Fruit fly (Drosophila melanogaster): ENCODE measurements around the gene CG12605.

CG12605 gene

DNA sequence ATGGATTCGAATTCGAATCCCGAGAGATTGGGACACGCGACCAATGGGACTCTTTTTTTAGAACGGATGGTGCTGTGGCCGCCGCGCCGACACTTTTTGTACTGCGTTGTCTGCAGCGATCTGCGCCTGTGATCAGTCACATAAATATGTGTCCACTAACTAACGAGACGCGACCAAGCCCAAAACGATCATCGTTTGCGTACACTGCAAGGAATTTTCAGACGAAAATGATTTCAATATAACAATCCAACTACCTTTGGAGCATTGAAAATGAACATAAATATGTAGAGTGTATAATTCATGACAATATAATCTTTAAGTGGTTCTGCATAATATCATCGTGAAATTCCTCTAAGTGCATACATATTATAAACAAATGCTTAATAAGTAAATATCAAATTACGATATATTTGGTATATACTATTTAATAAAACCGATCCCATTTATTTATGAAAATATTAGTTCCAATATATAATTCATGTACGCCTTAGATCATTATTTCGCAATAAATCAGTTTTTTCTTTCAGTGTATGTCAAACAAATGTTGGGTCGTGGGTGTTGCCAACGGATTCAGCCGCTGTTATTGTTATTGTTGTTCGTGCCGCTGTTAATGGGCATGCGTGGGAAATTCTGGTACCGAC is 28.9 kb downstream of the CG12605 start, which contains the start of gene Eip63F-1 (continued):
- no peak for TF ChIP-seq Dip2 (GFP tag; IDR thresholded peaks at IDR 0.05)
- TF ChIP-seq Stat92E (GFP tag; optimal IDR thresholded peaks at IDR 0.05) = no peak
- peak; percentile 74 for TF ChIP-seq CG13424 (tag; optimal IDR thresholded peaks at IDR 0.05)
- peak; percentile 62 for TF ChIP-seq CG18619 (GFP tag; optimal IDR thresholded peaks at IDR 0.05)
- TF ChIP-seq CG15514 (GFP tag; optimal IDR thresholded peaks at IDR 0.05) = peak; percentile 8
- no peak for TF ChIP-seq CG34224 (GFP tag; IDR thresholded peaks at IDR 0.05; ENCODE audit: partially characterized antibody)
- TF ChIP-seq CG7928 (GFP tag; optimal IDR thresholded peaks at IDR 0.05) = no peak
- peak in 1 of 2 experiments; percentile 14 for TF ChIP-seq Pdp1 (GFP tag; optimal IDR thresholded peaks at IDR 0.05)
- TF ChIP-seq CG3838 (GFP tag; optimal IDR thresholded peaks at IDR 0.05) = no peak
- TF ChIP-seq CG4404 (GFP tag; IDR thresholded peaks at IDR 0.05) = peak; percentile 19; the same call in 1 of the 2 replicates
- TF ChIP-seq wor (GFP tag; IDR thresholded peaks at IDR 0.05) = peak; percentile 38; the same call in 1 of the 2 replicates
- peak; percentile 30 for TF ChIP-seq twi (tag; optimal IDR thresholded peaks at IDR 0.05)
- peak; percentile 73 for TF ChIP-seq CG17385 (GFP tag; optimal IDR thresholded peaks at IDR 0.05)
- no peak for TF ChIP-seq CG31365 (tag; optimal IDR thresholded peaks at IDR 0.05)
- peak; percentile 68 for TF ChIP-seq Rfx (GFP tag; IDR thresholded peaks at IDR 0.05)
- peak; percentile 75 for TF ChIP-seq CG1233 (GFP tag; optimal IDR thresholded peaks at IDR 0.05)
- TF ChIP-seq seq (GFP tag; IDR thresholded peaks at IDR 0.05) = peak; percentile 19; the same call in 1 of the 2 replicates
- TF ChIP-seq CG18764 (GFP tag; optimal IDR thresholded peaks at IDR 0.05) = peak; percentile 55
- TF ChIP-seq CoRest (tag; optimal IDR thresholded peaks at IDR 0.05) = peak; percentile 83
- TF ChIP-seq CG4854 (GFP tag; optimal IDR thresholded peaks at IDR 0.05) = no peak
- TF ChIP-seq CG10543 (GFP tag; optimal IDR thresholded peaks at IDR 0.05) = peak; percentile 57
- peak; percentile 63 for TF ChIP-seq CG15011 (GFP tag; optimal IDR thresholded peaks at IDR 0.05)
- TF ChIP-seq CG3847 (GFP tag; IDR thresholded peaks at IDR 0.05) = 0 out of 2 replicates have a peak, but pooled peaks have one; percentile 42
- no peak for TF ChIP-seq tup (GFP tag; optimal IDR thresholded peaks at IDR 0.05)
- TF ChIP-seq CG7963 (GFP tag; IDR thresholded peaks at IDR 0.05; ENCODE audit: partially characterized antibody) = no peak
- TF ChIP-seq prd (optimal IDR thresholded peaks at IDR 0.05) = no peak
- TF ChIP-seq prd (GFP tag; IDR thresholded peaks at IDR 0.05) = 0 out of 3 replicates have a peak, but pooled peaks have one; percentile 12
- TF ChIP-seq CG7987 (GFP tag; optimal IDR thresholded peaks at IDR 0.05) = no peak
- peak; percentile 11 for TF ChIP-seq Max (GFP tag; optimal IDR thresholded peaks at IDR 0.05)
- peak in 1 of 2 experiments; percentile 85 for TF ChIP-seq Hr51 (GFP tag; optimal IDR thresholded peaks at IDR 0.05)
- peak; percentile 74 for TF ChIP-seq HHEX (GFP tag; optimal IDR thresholded peaks at IDR 0.05)
- no peak for TF ChIP-seq HmgD (GFP tag; optimal IDR thresholded peaks at IDR 0.05)
- TF ChIP-seq CG6854 (GFP tag; optimal IDR thresholded peaks at IDR 0.05) = no peak
- peak; percentile 51 for TF ChIP-seq Deaf1 (tag; optimal IDR thresholded peaks at IDR 0.05)
- TF ChIP-seq croc (GFP tag; conservative IDR thresholded peaks at IDR 0.05) = no peak; the same call in 2 of the 3 replicates
- peak; percentile 86 for TF ChIP-seq CG2678 (tag; optimal IDR thresholded peaks at IDR 0.05)
- TF ChIP-seq CG12219 (GFP tag; optimal IDR thresholded peaks at IDR 0.05) = no peak
- TF ChIP-seq E2f1 (GFP tag; IDR thresholded peaks at IDR 0.05) = no peak
- peak; percentile 32 for TF ChIP-seq zen (tag; optimal IDR thresholded peaks at IDR 0.05)
- TF ChIP-seq CG7357 (GFP tag; IDR thresholded peaks at IDR 0.05) = 0 out of 3 replicates have a peak, but pooled peaks have one; percentile 10
- peak; percentile 9 for TF ChIP-seq CHES-1-like (GFP tag; optimal IDR thresholded peaks at IDR 0.05)
- TF ChIP-seq knrl (GFP tag; IDR thresholded peaks at IDR 0.05; ENCODE audit: partially characterized antibody) = no peak
- no peak for TF ChIP-seq zf30C (GFP tag; optimal IDR thresholded peaks at IDR 0.05)
- TF ChIP-seq CG17568 (GFP tag; optimal IDR thresholded peaks at IDR 0.05) = no peak
- TF ChIP-seq Hey (tag; optimal IDR thresholded peaks at IDR 0.05) = no peak
- peak; percentile 70 for TF ChIP-seq lab (GFP tag; optimal IDR thresholded peaks at IDR 0.05)
- TF ChIP-seq CG1024 (GFP tag; IDR thresholded peaks at IDR 0.05) = peak; percentile 30; the same call in 1 of the 2 replicates
- TF ChIP-seq CG3995 (GFP tag; optimal IDR thresholded peaks at IDR 0.05) = peak; percentile 14
